Worm (Caenorhabditis elegans) whole organism, L2 larva: ENCODE data around the gene Y11D7A.9.

Experiments used
- ceh-16 ChIP-seq: fragments of 150-350 bp; optimal IDR thresholded peaks from 2 replicates; lab custom pipeline; 2014; ENCODE audit warnings: missing biosample characterization, missing genetic modification characterization
- crh-2 ChIP-seq: sonication (generic microtip); optimal IDR thresholded peaks from 2 replicates; lab custom pipeline; 2017; ENCODE audit warnings: missing biosample characterization, missing genetic modification characterization
- sma-9 ChIP-seq, 2 experiments: fragments of 150-350 bp in 1 of 2; sonication (generic microtip) in 1 of 2; optimal IDR thresholded peaks; 2 replicates each; lab custom pipeline; 2014 to 2016; ENCODE audit warnings: missing genetic modification characterization in 2 of 2, mild to moderate bottlenecking in 1 of 2, missing biosample characterization in 1 of 2, missing compliant biosample characterization in 1 of 2, missing genetic modification reagents in 1 of 2, moderate library complexity in 1 of 2

- no peak for TF ChIP-seq sma-9 (GFP tag; optimal IDR thresholded peaks at IDR 0.05; lab: Kevin White, UChicago)
- no peak for TF ChIP-seq sma-9 (tag; optimal IDR thresholded peaks at IDR 0.05; lab: Kevin White, UChicago)
- TF ChIP-seq ceh-16 = no peak
- no peak for TF ChIP-seq crh-2 (tag; lab: Kevin White, UChicago)
These were observed 13.9 kb upstream of the Y11D7A.9 start, which contains the start of gene flh-3 for ce11 chrIV:9269796-9270195.
